Worm (Caenorhabditis elegans) whole organism, young adult: ENCODE results near the gene col-72.

Experiments
- B0035.1 ChIP-seq: sonication (generic microtip); optimal IDR thresholded peaks from 2 replicates; lab custom pipeline; 2016; ENCODE audit warnings: missing genetic modification characterization, mild to moderate bottlenecking, missing compliant biosample characterization, missing genotype, missing genetic modification reagents
- B0336.3 ChIP-seq: fragments of 200-800 bp; sonication (Bioruptor generic); IDR thresholded peaks from 2 replicates; pipeline ENCODE4 v1.3.6; 2022; ENCODE audit warnings: missing genetic modification characterization, missing compliant biosample characterization
- D2030.7 ChIP-seq: fragments of 200-800 bp; sonication (Bioruptor generic); IDR thresholded peaks from 2 replicates; pipeline ENCODE4 v1.3.6; 2022; ENCODE audit warnings: missing genetic modification reagents, missing genetic modification characterization, missing compliant biosample characterization
- F33H1.4 ChIP-seq: fragments of 200-800 bp; sonication (Bioruptor generic); IDR thresholded peaks from 2 replicates; pipeline ENCODE4 v1.3.6; 2022; ENCODE audit warnings: missing genetic modification reagents, missing genetic modification characterization, missing compliant biosample characterization
- F49E8.2 ChIP-seq: sonication (generic microtip); optimal IDR thresholded peaks from 3 replicates; lab custom pipeline; 2017; ENCODE audit warnings: missing genetic modification characterization, mild to moderate bottlenecking, missing compliant biosample characterization, antibody characterized with exemption, moderate library complexity; ENCODE audit not compliant: insufficient read depth
- K11D2.4 ChIP-seq: fragments of 200-800 bp; sonication (Bioruptor generic); IDR thresholded peaks from 2 replicates; pipeline ENCODE4 v1.3.6; 2022; ENCODE audit warnings: missing genetic modification reagents, missing genetic modification characterization, missing compliant biosample characterization
- Y67H2A.10 ChIP-seq: fragments of 200-800 bp; sonication (Bioruptor generic); conservative IDR thresholded peaks from 2 replicates; pipeline ENCODE4 v1.3.6; 2022; ENCODE audit warnings: missing genetic modification reagents, missing genetic modification characterization, missing compliant biosample characterization
- akir-1 ChIP-seq: fragments of 200-800 bp; sonication (Bioruptor generic); optimal IDR thresholded peaks from 2 replicates; lab custom pipeline; 2018; ENCODE audit warnings: mild to moderate bottlenecking, missing genetic modification characterization, moderate library complexity, missing compliant biosample characterization
- ama-1 ChIP-seq, 3 experiments: fragments of 150-350 bp in 1 of 3; sonication (generic microtip) in 2 of 3; optimal IDR thresholded peaks; 2 replicates each; lab custom pipeline; 2014 to 2018; ENCODE audit warnings: missing biosample characterization in 2 of 3, missing genetic modification characterization in 2 of 3, missing genetic modification reagents in 2 of 3
- atf-7 ChIP-seq: sonication (generic microtip); optimal IDR thresholded peaks from 2 replicates; lab custom pipeline; 2017; ENCODE audit warnings: mild to moderate bottlenecking, missing genetic modification characterization, missing compliant biosample characterization
- athp-1 ChIP-seq: sonication (generic microtip); optimal IDR thresholded peaks from 2 replicates; lab custom pipeline; 2017; ENCODE audit warnings: mild to moderate bottlenecking, missing genetic modification characterization, missing compliant biosample characterization
- bed-2 ChIP-seq: fragments of 200-800 bp; sonication (Bioruptor generic); IDR thresholded peaks from 2 replicates; pipeline ENCODE4 v1.3.6; 2022; ENCODE audit warnings: missing genetic modification reagents, missing genetic modification characterization, missing compliant biosample characterization
- ceh-100 ChIP-seq: fragments of 200-800 bp; sonication (Bioruptor generic); IDR thresholded peaks from 2 replicates; pipeline ENCODE4 v1.3.6; 2022; ENCODE audit warnings: missing genetic modification reagents, missing genetic modification characterization, missing compliant biosample characterization
- ceh-91 ChIP-seq: fragments of 200-800 bp; sonication (Bioruptor generic); IDR thresholded peaks from 2 replicates; pipeline ENCODE4 v1.3.6; 2022; ENCODE audit warnings: missing genetic modification reagents, missing genetic modification characterization, missing compliant biosample characterization
- die-1 ChIP-seq: sonication (generic microtip); optimal IDR thresholded peaks from 2 replicates; lab custom pipeline; 2016; ENCODE audit warnings: missing genotype, mild to moderate bottlenecking, missing genetic modification characterization, missing compliant biosample characterization
- efl-1 ChIP-seq: fragments of 150-350 bp; optimal IDR thresholded peaks from 2 replicates; lab custom pipeline; 2014; ENCODE audit warnings: missing biosample characterization, missing genetic modification reagents, missing genetic modification characterization
- egl-18 ChIP-seq: fragments of 200-800 bp; sonication (Bioruptor generic); IDR thresholded peaks from 2 replicates; pipeline ENCODE4 v1.3.6; 2022; ENCODE audit warnings: missing genetic modification reagents, missing genetic modification characterization, missing compliant biosample characterization
- egrh-3 ChIP-seq: fragments of 200-800 bp; sonication (Bioruptor generic); IDR thresholded peaks from 2 replicates; pipeline ENCODE4 v1.3.6; 2022; ENCODE audit warnings: missing genetic modification reagents, missing genetic modification characterization, missing compliant biosample characterization
- ekl-4 ChIP-seq: fragments of 200-800 bp; sonication (Bioruptor generic); IDR thresholded peaks from 2 replicates; pipeline ENCODE4 v1.3.6; 2022; ENCODE audit warnings: missing genetic modification reagents, missing genetic modification characterization, missing compliant biosample characterization
- fkh-3 ChIP-seq: sonication (generic microtip); optimal IDR thresholded peaks from 2 replicates; lab custom pipeline; 2016; ENCODE audit warnings: mild to moderate bottlenecking, missing genetic modification characterization, missing compliant biosample characterization
- hlh-12 ChIP-seq: sonication (generic microtip); optimal IDR thresholded peaks from 2 replicates; lab custom pipeline; 2016; ENCODE audit warnings: missing genetic modification characterization, missing compliant biosample characterization
- hmg-20 ChIP-seq: fragments of 200-800 bp; sonication (Bioruptor generic); IDR thresholded peaks from 2 replicates; pipeline ENCODE4 v1.3.6; 2022; ENCODE audit warnings: missing genetic modification reagents, missing genetic modification characterization, missing compliant biosample characterization
- hrde-1 ChIP-seq: sonication (generic microtip); optimal IDR thresholded peaks from 2 replicates; lab custom pipeline; 2016; ENCODE audit warnings: missing genetic modification characterization, mild to moderate bottlenecking, missing compliant biosample characterization, moderate library complexity, missing genotype, missing genetic modification reagents, borderline replicate concordance
- hsf-1 ChIP-seq: fragments of 200-800 bp; sonication (Bioruptor generic); IDR thresholded peaks from 2 replicates; pipeline ENCODE4 v1.3.6; 2022; ENCODE audit warnings: missing genetic modification reagents, missing genetic modification characterization, missing compliant biosample characterization
- lin-26 ChIP-seq: fragments of 200-800 bp; sonication (Bioruptor generic); IDR thresholded peaks from 2 replicates; pipeline ENCODE4 v1.3.6; 2022; ENCODE audit warnings: missing genetic modification reagents, missing genetic modification characterization, missing compliant biosample characterization
- lsy-27 ChIP-seq: sonication (generic microtip); optimal IDR thresholded peaks from 2 replicates; lab custom pipeline; 2017; ENCODE audit warnings: missing genetic modification characterization, mild to moderate bottlenecking, missing compliant biosample characterization, antibody characterized with exemption, missing genotype, borderline replicate concordance; ENCODE audit not compliant: insufficient read depth
- madf-6 ChIP-seq: fragments of 200-800 bp; sonication (Bioruptor generic); IDR thresholded peaks from 2 replicates; pipeline ENCODE4 v1.3.6; 2022; ENCODE audit warnings: missing genetic modification reagents, missing genetic modification characterization, missing compliant biosample characterization
- mel-28 ChIP-seq: sonication (generic microtip); optimal IDR thresholded peaks from 2 replicates; lab custom pipeline; 2016; ENCODE audit warnings: borderline replicate concordance, mild to moderate bottlenecking, missing genetic modification characterization, missing compliant biosample characterization
- mes-4 ChIP-seq: sonication (generic microtip); optimal IDR thresholded peaks from 2 replicates; lab custom pipeline; 2016; ENCODE audit warnings: missing genotype, missing genetic modification characterization, missing compliant biosample characterization
- nfya-2 ChIP-seq: fragments of 200-800 bp; sonication (Bioruptor generic); IDR thresholded peaks from 2 replicates; pipeline ENCODE4 v1.3.6; 2022; ENCODE audit warnings: missing genetic modification reagents, missing genetic modification characterization, missing compliant biosample characterization
- nhr-120 ChIP-seq: fragments of 200-800 bp; sonication (Bioruptor generic); IDR thresholded peaks from 2 replicates; pipeline ENCODE4 v1.3.6; 2022; ENCODE audit warnings: missing genetic modification characterization, missing compliant biosample characterization
- nhr-80 ChIP-seq: sonication (generic microtip); optimal IDR thresholded peaks from 2 replicates; lab custom pipeline; 2016; ENCODE audit warnings: missing genetic modification characterization, missing compliant biosample characterization
- nhr-90 ChIP-seq: sonication (generic microtip); optimal IDR thresholded peaks from 2 replicates; lab custom pipeline; 2016; ENCODE audit warnings: missing genotype, mild to moderate bottlenecking, missing genetic modification characterization, missing compliant biosample characterization
- pha-4 ChIP-seq: fragments of 150-350 bp; sonication (generic microtip); optimal IDR thresholded peaks from 2 replicates; lab custom pipeline; 2014; ENCODE audit warnings: missing biosample characterization, missing genetic modification reagents, missing genetic modification characterization
- rpc-1 ChIP-seq, 2 experiments: fragments of 150-350 bp in 1 of 2; sonication (generic microtip) in 1 of 2; optimal IDR thresholded peaks; 2 replicates each; lab custom pipeline; 2014 to 2018; ENCODE audit warnings: missing biosample characterization in 1 of 2, missing genetic modification characterization in 1 of 2, missing genetic modification reagents in 1 of 2, missing genotype in 1 of 2
- snpc-1.1 ChIP-seq: sonication (generic microtip); optimal IDR thresholded peaks from 2 replicates; lab custom pipeline; 2017; ENCODE audit warnings: missing genetic modification characterization, mild to moderate bottlenecking, missing compliant biosample characterization, antibody characterized with exemption, moderate library complexity, missing genotype, missing genetic modification reagents; ENCODE audit not compliant: insufficient read depth
- snpc-1.3 ChIP-seq: sonication (generic microtip); optimal IDR thresholded peaks from 2 replicates; lab custom pipeline; 2017; ENCODE audit warnings: missing genetic modification characterization, mild to moderate bottlenecking, missing compliant biosample characterization, antibody characterized with exemption, moderate library complexity, missing genotype, missing genetic modification reagents; ENCODE audit not compliant: insufficient read depth
- snpc-4 ChIP-seq, 5 experiments: fragments of 150-350 bp in 1 of 5; sonication (generic microtip) in 4 of 5; optimal IDR thresholded peaks; 2 replicates each; lab custom pipeline; 2014 to 2018; ENCODE audit warnings: missing genetic modification characterization in 5 of 5, missing biosample characterization in 3 of 5, antibody characterized with exemption in 2 of 5, mild to moderate bottlenecking in 2 of 5, missing compliant biosample characterization in 2 of 5, missing genotype in 2 of 5, moderate library complexity in 2 of 5, missing genetic modification reagents in 1 of 5
- unc-130 ChIP-seq: sonication (generic microtip); optimal IDR thresholded peaks from 2 replicates; lab custom pipeline; 2016; ENCODE audit warnings: missing genetic modification reagents, missing genetic modification characterization, missing compliant biosample characterization
- unc-62 ChIP-seq: fragments of 150-350 bp; optimal IDR thresholded peaks from 2 replicates; lab custom pipeline; 2014; ENCODE audit warnings: missing biosample characterization, missing genetic modification reagents, missing genetic modification characterization
- xnd-1 ChIP-seq: sonication (generic microtip); optimal IDR thresholded peaks from 2 replicates; lab custom pipeline; 2016; ENCODE audit warnings: missing genotype, missing genetic modification reagents, missing genetic modification characterization, missing compliant biosample characterization
- zim-3 ChIP-seq: sonication (generic microtip); optimal IDR thresholded peaks from 2 replicates; lab custom pipeline; 2017; ENCODE audit warnings: mild to moderate bottlenecking, missing genetic modification characterization, moderate library complexity, missing compliant biosample characterization
- ztf-28 ChIP-seq: fragments of 200-800 bp; sonication (Bioruptor generic); IDR thresholded peaks from 2 replicates; pipeline ENCODE4 v1.3.6; 2022; ENCODE audit warnings: missing genetic modification reagents, missing genetic modification characterization, missing compliant biosample characterization
- ztf-3 ChIP-seq: fragments of 200-800 bp; sonication (Bioruptor generic); optimal IDR thresholded peaks from 2 replicates; lab custom pipeline; 2018; ENCODE audit warnings: mild to moderate bottlenecking, missing genetic modification characterization, missing compliant biosample characterization
- ztf-6 ChIP-seq: fragments of 200-800 bp; sonication (Bioruptor generic); IDR thresholded peaks from 2 replicates; pipeline ENCODE4 v1.3.6; 2022; ENCODE audit warnings: missing genetic modification reagents, missing genetic modification characterization, missing compliant biosample characterization

Gene col-72

DNA sequence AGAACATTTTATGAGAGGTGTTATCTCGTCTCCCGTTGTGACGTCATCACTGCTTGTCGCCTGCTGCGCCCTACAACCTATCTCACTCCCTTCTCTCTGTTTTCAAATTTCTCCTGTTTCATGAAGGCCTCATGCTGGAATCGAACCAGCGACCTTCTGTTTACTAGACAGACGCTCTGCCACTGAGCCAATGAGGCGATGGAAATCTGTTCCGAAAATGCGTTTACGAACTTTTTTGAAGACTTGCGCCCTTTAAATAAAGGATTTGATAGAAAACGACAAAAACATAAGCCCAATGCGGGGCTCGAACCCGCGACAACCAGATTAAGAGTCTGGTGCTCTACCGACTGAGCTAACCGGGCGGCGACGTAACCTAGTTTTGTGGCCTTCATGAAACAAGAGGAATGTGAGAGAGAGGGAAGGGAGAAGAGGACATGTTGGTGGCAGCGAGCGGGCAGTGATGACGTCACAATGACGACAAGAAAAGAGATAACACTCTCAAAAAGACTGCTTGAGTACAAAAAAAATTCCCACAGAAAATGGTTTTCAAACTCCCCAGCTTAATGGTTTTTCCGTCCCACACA, 4.9 kb downstream of the col-72 start, which contains the start of gene clec-126 (continued):
- TF ChIP-seq lin-26 (GFP tag; lab: Robert Waterston, UW), result peak; percentile 87
- no peak for TF ChIP-seq akir-1 (GFP tag; lab: Kevin White, UChicago)
- TF ChIP-seq ztf-6 (GFP tag; lab: Robert Waterston, UW), result peak; percentile 80
- no peak for TF ChIP-seq egl-18 (GFP tag; lab: Robert Waterston, UW)
- peak; percentile 89 for TF ChIP-seq D2030.7 (GFP tag; lab: Robert Waterston, UW)
- TF ChIP-seq atf-7 (tag; lab: Kevin White, UChicago), result peak; percentile 93
- TF ChIP-seq nhr-80 (tag; lab: Kevin White, UChicago), result peak; percentile 69
- TF ChIP-seq mel-28 (tag; lab: Kevin White, UChicago), result no peak
- peak; percentile 88 for TF ChIP-seq rpc-1 (optimal IDR thresholded peaks at IDR 0.05; lab: Kevin White, UChicago)
- peak; percentile 89 for TF ChIP-seq rpc-1 (tag; optimal IDR thresholded peaks at IDR 0.05; lab: Kevin White, UChicago)
- TF ChIP-seq ama-1 (optimal IDR thresholded peaks at IDR 0.05; lab: Kevin White, UChicago), result no peak
- TF ChIP-seq ama-1 (GFP tag; optimal IDR thresholded peaks at IDR 0.05; lab: Kevin White, UChicago), result peak; percentile 30 to 71
- TF ChIP-seq ceh-91 (GFP tag; lab: Robert Waterston, UW), result 0 out of 2 replicates have a peak, but pooled peaks have one; percentile 29
- peak; percentile 56 for TF ChIP-seq hrde-1
- peak; percentile 42 for TF ChIP-seq fkh-3 (tag; lab: Kevin White, UChicago)
- TF ChIP-seq B0035.1, result peak; percentile 84
- peak; percentile 49 for TF ChIP-seq ceh-100 (GFP tag; lab: Robert Waterston, UW)
- peak; percentile 12 for TF ChIP-seq efl-1 (GFP tag; lab: Kevin White, UChicago)
- TF ChIP-seq B0336.3 (GFP tag; lab: Robert Waterston, UW), result peak; percentile 91
- peak; percentile 80 for TF ChIP-seq snpc-1.3 (tag; lab: Kevin White, UChicago)
- TF ChIP-seq athp-1 (tag; lab: Kevin White, UChicago), result peak; percentile 87
- TF ChIP-seq ekl-4, result peak; percentile 83
- TF ChIP-seq unc-130, result peak; percentile 80
- TF ChIP-seq bed-2 (GFP tag; lab: Robert Waterston, UW), result no peak
- peak; percentile 54 for TF ChIP-seq egrh-3 (GFP tag; lab: Robert Waterston, UW)
- TF ChIP-seq hmg-20 (GFP tag; lab: Robert Waterston, UW), result 0 out of 2 replicates have a peak, but pooled peaks have one; percentile 47
- TF ChIP-seq F33H1.4 (GFP tag; lab: Robert Waterston, UW), result peak; percentile 42
- no peak for TF ChIP-seq ztf-3 (GFP tag; lab: Kevin White, UChicago)
- no peak for TF ChIP-seq Y67H2A.10 (GFP tag; lab: Robert Waterston, UW)
- peak; percentile 73 for TF ChIP-seq snpc-1.1 (tag; lab: Kevin White, UChicago)
- TF ChIP-seq hlh-12 (tag; lab: Kevin White, UChicago), result peak; percentile 29
- peak; percentile 46 for TF ChIP-seq zim-3 (tag; lab: Kevin White, UChicago)
- TF ChIP-seq nhr-120 (GFP tag; lab: Robert Waterston, UW), result no peak
- peak; percentile 77 for TF ChIP-seq mes-4
- peak; percentile 75 for TF ChIP-seq snpc-4 (GFP tag; optimal IDR thresholded peaks at IDR 0.05; lab: Kevin White, UChicago)
- peak; percentile 50 to 85 (median 82) for TF ChIP-seq snpc-4 (tag; optimal IDR thresholded peaks at IDR 0.05; lab: Kevin White, UChicago)
- peak; percentile 71 for TF ChIP-seq madf-6 (GFP tag; lab: Robert Waterston, UW)
- peak; percentile 26 for TF ChIP-seq xnd-1 (tag; lab: Kevin White, UChicago)
- TF ChIP-seq unc-62 (GFP tag; lab: Kevin White, UChicago), result no peak
- TF ChIP-seq nhr-90 (tag; lab: Kevin White, UChicago), result peak; percentile 96
- TF ChIP-seq K11D2.4 (GFP tag; lab: Robert Waterston, UW), result peak; percentile 50; the same call in 1 of the 2 replicates
- no peak for TF ChIP-seq F49E8.2 (tag; lab: Kevin White, UChicago)
- TF ChIP-seq hsf-1 (GFP tag; lab: Robert Waterston, UW), result 0 out of 2 replicates have a peak, but pooled peaks have one; percentile 33
- TF ChIP-seq pha-4 (tag; lab: Kevin White, UChicago), result peak; percentile 11
- peak; percentile 87 for TF ChIP-seq lsy-27 (tag; lab: Kevin White, UChicago)
- no peak for TF ChIP-seq nfya-2
- TF ChIP-seq die-1 (tag; lab: Kevin White, UChicago), result peak; percentile 87
- TF ChIP-seq ztf-28 (GFP tag; lab: Robert Waterston, UW), result 0 out of 2 replicates have a peak, but pooled peaks have one; percentile 57
